Worm (Caenorhabditis elegans) whole organism, L1 larva: ENCODE data around the gene ZK54.3.

Source experiments
- C04F5.9 ChIP-seq: sonication (generic microtip); optimal IDR thresholded peaks from 2 replicates; lab custom pipeline; 2016; ENCODE audit warnings: missing genetic modification characterization, missing compliant biosample characterization
- aly-2 ChIP-seq: fragments of 150-350 bp; optimal IDR thresholded peaks from 2 replicates; lab custom pipeline; 2014; ENCODE audit warnings: missing biosample characterization, missing genetic modification characterization
- blmp-1 ChIP-seq: fragments of 150-350 bp; optimal IDR thresholded peaks from 2 replicates; lab custom pipeline; 2014; ENCODE audit warnings: missing biosample characterization, missing genetic modification characterization
- ceh-8 ChIP-seq: fragments of 200-800 bp; sonication (Bioruptor generic); optimal IDR thresholded peaks from 2 replicates; lab custom pipeline; 2018; ENCODE audit warnings: mild to moderate bottlenecking, missing genetic modification characterization, moderate library complexity, missing compliant biosample characterization
- ces-1 ChIP-seq: fragments of 150-350 bp; optimal IDR thresholded peaks from 2 replicates; lab custom pipeline; 2014; ENCODE audit warnings: missing biosample characterization, missing genetic modification reagents, missing genetic modification characterization
- efl-1 ChIP-seq, 4 experiments: fragments of 150-350 bp; optimal IDR thresholded peaks in 3 of 4; peaks in 1 of 4; 1 replicate in 1 of 4; 2 replicates in 3 of 4; lab custom pipeline; 2014; ENCODE audit warnings: missing biosample characterization in 2 of 4, missing genetic modification characterization in 2 of 4, missing genetic modification reagents in 2 of 4
- egl-13 ChIP-seq: sonication (generic microtip); optimal IDR thresholded peaks from 2 replicates; lab custom pipeline; 2016; ENCODE audit warnings: missing genotype, missing genetic modification reagents, missing genetic modification characterization, missing compliant biosample characterization
- elt-3 ChIP-seq, 6 experiments: fragments of 150-350 bp in 1 of 6; sonication (generic microtip); optimal IDR thresholded peaks; 2 replicates each; lab custom pipeline; 2017 to 2018; ENCODE audit warnings: missing biosample characterization in 6 of 6, missing genetic modification characterization in 6 of 6, inconsistent platforms in 1 of 6
- ets-5 ChIP-seq: fragments of 200-800 bp; sonication (Bioruptor generic); IDR thresholded peaks from 2 replicates; pipeline ENCODE4 v1.3.6; 2022; ENCODE audit warnings: missing genetic modification characterization, missing compliant biosample characterization
- fkh-4 ChIP-seq: sonication (generic microtip); optimal IDR thresholded peaks from 2 replicates; lab custom pipeline; 2016; ENCODE audit warnings: missing compliant biosample characterization, missing genetic modification characterization, borderline replicate concordance
- grh-1 ChIP-seq: fragments of 200-800 bp; sonication (Bioruptor generic); IDR thresholded peaks from 2 replicates; pipeline ENCODE4 v1.3.6; 2022; ENCODE audit warnings: missing genetic modification reagents, missing genetic modification characterization, missing compliant biosample characterization
- hpl-2 ChIP-seq: fragments of 150-350 bp; optimal IDR thresholded peaks from 2 replicates; lab custom pipeline; 2014; ENCODE audit warnings: missing biosample characterization, missing genetic modification reagents, missing genetic modification characterization
- jun-1 ChIP-seq: fragments of 150-350 bp; optimal IDR thresholded peaks from 2 replicates; lab custom pipeline; 2014; ENCODE audit warnings: missing biosample characterization, missing genetic modification reagents, missing genetic modification characterization
- lin-14 ChIP-seq: fragments of 200-800 bp; sonication (Bioruptor generic); optimal IDR thresholded peaks from 2 replicates; lab custom pipeline; 2018; ENCODE audit warnings: mild to moderate bottlenecking, missing genetic modification characterization, moderate library complexity, missing compliant biosample characterization
- lin-35 ChIP-seq, 2 experiments: fragments of 150-350 bp; optimal IDR thresholded peaks; 2 replicates each; lab custom pipeline; 2014; ENCODE audit warnings: missing biosample characterization in 2 of 2, missing genetic modification characterization in 2 of 2, missing genetic modification reagents in 2 of 2
- nhr-47 ChIP-seq: sonication (generic microtip); optimal IDR thresholded peaks from 2 replicates; lab custom pipeline; 2016; ENCODE audit warnings: mild to moderate bottlenecking, missing genetic modification characterization, moderate library complexity, missing compliant biosample characterization
- nhr-71 ChIP-seq: sonication (generic microtip); optimal IDR thresholded peaks from 2 replicates; lab custom pipeline; 2016; ENCODE audit warnings: mild to moderate bottlenecking, missing genetic modification characterization, moderate library complexity, missing compliant biosample characterization
- nhr-85 ChIP-seq: sonication (generic microtip); peaks from one replicate; lab custom pipeline; 2016; ENCODE audit warnings: missing genetic modification characterization, inconsistent platforms, missing compliant biosample characterization
- pqm-1 ChIP-seq: sonication (generic microtip); optimal IDR thresholded peaks from 3 replicates; lab custom pipeline; 2017; ENCODE audit warnings: missing biosample characterization, missing genetic modification characterization
- skn-1 ChIP-seq: fragments of 150-350 bp; optimal IDR thresholded peaks from 2 replicates; lab custom pipeline; 2014; ENCODE audit warnings: missing biosample characterization, missing genetic modification characterization
- snu-23 ChIP-seq: sonication (generic microtip); optimal IDR thresholded peaks from 2 replicates; lab custom pipeline; 2016; ENCODE audit warnings: missing genetic modification characterization, missing compliant biosample characterization
- sox-4 ChIP-seq: sonication (generic microtip); optimal IDR thresholded peaks from 2 replicates; lab custom pipeline; 2016; ENCODE audit warnings: missing genetic modification characterization, missing compliant biosample characterization
- sptf-1 ChIP-seq: fragments of 150-350 bp; optimal IDR thresholded peaks from 2 replicates; lab custom pipeline; 2014; ENCODE audit warnings: missing biosample characterization, missing genetic modification characterization
- tbx-2 ChIP-seq: sonication (generic microtip); optimal IDR thresholded peaks from 2 replicates; lab custom pipeline; 2016; ENCODE audit warnings: missing genetic modification characterization, missing compliant biosample characterization
- unc-86 ChIP-seq: sonication (generic microtip); optimal IDR thresholded peaks from 2 replicates; lab custom pipeline; 2016; ENCODE audit warnings: missing genetic modification characterization, missing compliant biosample characterization
- ztf-4 ChIP-seq: fragments of 150-350 bp; optimal IDR thresholded peaks from 2 replicates; lab custom pipeline; 2014; ENCODE audit warnings: missing biosample characterization, missing genetic modification characterization

ZK54.3 gene

DNA sequence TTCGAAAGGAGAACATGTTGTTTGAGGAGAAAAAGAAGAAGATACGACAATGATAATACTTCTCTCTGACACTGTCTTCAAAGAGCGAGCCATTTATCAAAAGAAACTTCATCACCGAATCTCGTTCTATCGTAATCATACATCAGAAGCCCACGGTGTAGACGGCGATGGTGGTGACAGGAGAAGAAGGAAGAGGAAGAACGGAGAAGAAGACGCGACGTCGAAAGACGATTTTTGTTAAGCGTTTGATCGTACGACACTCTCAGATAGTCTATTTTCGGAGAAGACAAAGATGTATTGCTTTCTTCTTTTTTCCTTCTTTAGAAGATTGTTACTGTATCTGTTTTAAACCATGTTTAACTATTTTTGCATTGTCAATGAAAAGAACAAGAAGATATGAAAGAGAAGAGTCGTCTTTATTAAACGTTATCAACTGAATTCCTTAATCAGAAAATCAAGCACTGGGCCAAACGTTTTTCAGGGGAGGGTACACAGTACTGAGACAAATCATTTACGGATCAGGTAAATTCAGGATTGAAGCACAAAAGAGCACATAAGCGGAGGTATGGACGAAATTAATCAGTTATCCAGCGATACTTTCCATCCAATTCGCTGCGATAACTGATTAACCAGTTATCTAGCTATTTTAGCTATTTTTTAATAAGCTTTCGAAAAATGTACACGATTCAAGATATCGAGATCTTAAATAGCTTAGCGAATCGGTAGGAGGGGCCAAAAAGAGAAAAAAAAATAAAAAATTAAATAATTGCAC is 46.8 kb downstream of the ZK54.3 start (continued):
- TF ChIP-seq jun-1 (tag; lab: Kevin White, UChicago) (peak; percentile 26), ztf-4 (tag; lab: Kevin White, UChicago) (peak; percentile 94), sox-4 (no peak), lin-35 (GFP tag; optimal IDR thresholded peaks at IDR 0.05; lab: Kevin White, UChicago) (peak in 1 of 2 experiments; percentile 47), aly-2 (tag; lab: Kevin White, UChicago) (peak; percentile 59), pqm-1 (tag; lab: Kevin White, UChicago) (no peak), fkh-4 (tag; lab: Kevin White, UChicago) (no peak), nhr-47 (tag; lab: Kevin White, UChicago) (peak; percentile 28), ceh-8 (GFP tag; lab: Kevin White, UChicago) (no peak), egl-13 (tag; lab: Kevin White, UChicago) (no peak), snu-23 (GFP tag; lab: Kevin White, UChicago) (peak; percentile 54), ets-5 (GFP tag; lab: Robert Waterston, UW) (0 out of 2 replicates have a peak, but pooled peaks have one; percentile 7), ces-1 (no peak), tbx-2 (tag; lab: Kevin White, UChicago) (peak; percentile 13), skn-1 (no peak), sptf-1 (tag; lab: Kevin White, UChicago) (no peak), unc-86 (tag; lab: Kevin White, UChicago) (no peak), grh-1 (GFP tag; lab: Robert Waterston, UW) (no peak), hpl-2 (GFP tag; lab: Kevin White, UChicago) (peak; percentile 42)

DNA sequence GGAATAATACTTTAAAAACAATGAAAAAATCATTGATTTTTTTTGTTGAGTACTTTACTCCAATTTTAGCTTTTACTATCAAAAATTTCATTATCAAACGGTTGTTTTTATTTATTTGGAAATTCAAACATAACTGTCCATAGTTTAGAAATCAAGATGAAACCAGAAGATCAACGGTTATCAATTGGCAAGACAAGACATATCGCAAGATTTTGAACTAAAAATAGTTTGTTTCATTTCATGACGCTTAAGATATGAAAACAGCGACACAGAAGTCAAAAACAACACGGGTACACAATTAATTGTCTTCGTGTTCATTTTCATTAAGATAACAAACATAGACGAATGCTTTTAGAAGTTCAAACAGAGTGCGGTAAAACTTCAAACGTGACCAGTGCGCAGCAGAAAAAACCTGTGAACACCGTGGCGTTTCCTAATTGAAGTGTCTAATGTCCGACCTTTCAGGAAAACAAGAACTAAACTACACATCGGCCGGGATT is 49.2 kb downstream of the ZK54.3 start:
- no peak for TF ChIP-seq unc-86 (tag; lab: Kevin White, UChicago)
- TF ChIP-seq C04F5.9 (tag; lab: Kevin White, UChicago) = no peak
- peak in 1 of 6 experiments; percentile 51 for TF ChIP-seq elt-3 (tag; optimal IDR thresholded peaks at IDR 0.05; lab: Kevin White, UChicago)
- TF ChIP-seq nhr-85 (tag; lab: Kevin White, UChicago) = peak; percentile 54
- peak; percentile 8 for TF ChIP-seq lin-14 (GFP tag; lab: Kevin White, UChicago)
- TF ChIP-seq blmp-1 (tag; lab: Kevin White, UChicago) = no peak
- TF ChIP-seq efl-1 (optimal IDR thresholded peaks at IDR 0.05; lab: Kevin White, UChicago) = no peak
- peak in 1 of 2 experiments; percentile 68 for TF ChIP-seq efl-1 (GFP tag; optimal IDR thresholded peaks at IDR 0.05 in 1 of 2; lab: Kevin White, UChicago)
- TF ChIP-seq nhr-71 (tag; lab: Kevin White, UChicago) = peak; percentile 14
